Worm (Caenorhabditis elegans) whole organism, late embryonic: Measurements from ENCODE around the gene dhhc-14.

Source experiments
- ama-1 ChIP-seq: fragments of 150-350 bp; optimal IDR thresholded peaks from 2 replicates; lab custom pipeline; 2014
- ceh-2 ChIP-seq: sonication (generic microtip); optimal IDR thresholded peaks from 2 replicates; lab custom pipeline; 2016; ENCODE audit warnings: missing genotype, missing genetic modification characterization, missing compliant biosample characterization
- ceh-22 ChIP-seq: sonication (generic microtip); optimal IDR thresholded peaks from 2 replicates; lab custom pipeline; 2017; ENCODE audit warnings: missing biosample characterization, missing genetic modification characterization
- ceh-31 ChIP-seq: sonication (generic microtip); optimal IDR thresholded peaks from 2 replicates; lab custom pipeline; 2016; ENCODE audit warnings: missing genetic modification characterization, missing compliant biosample characterization
- fkh-10 ChIP-seq: fragments of 150-350 bp; optimal IDR thresholded peaks from 2 replicates; lab custom pipeline; 2014; ENCODE audit warnings: missing biosample characterization, missing genetic modification reagents, missing genetic modification characterization
- mec-3 ChIP-seq: sonication (generic microtip); optimal IDR thresholded peaks from 2 replicates; lab custom pipeline; 2016; ENCODE audit warnings: borderline replicate concordance, missing genetic modification characterization, missing compliant biosample characterization
- nfya-1 ChIP-seq: sonication (generic microtip); optimal IDR thresholded peaks from 2 replicates; lab custom pipeline; 2017; ENCODE audit warnings: missing genetic modification characterization, mild to moderate bottlenecking, missing compliant biosample characterization, antibody characterized with exemption, moderate library complexity
- rnt-1 ChIP-seq: sonication (generic microtip); optimal IDR thresholded peaks from 2 replicates; lab custom pipeline; 2016; ENCODE audit warnings: missing genetic modification characterization, missing compliant biosample characterization
- unc-42 ChIP-seq: sonication (generic microtip); optimal IDR thresholded peaks from 2 replicates; lab custom pipeline; 2016; ENCODE audit warnings: missing genotype, missing genetic modification characterization, missing compliant biosample characterization
- unc-86 ChIP-seq: sonication (generic microtip); optimal IDR thresholded peaks from 2 replicates; lab custom pipeline; 2016; ENCODE audit warnings: missing genetic modification characterization, missing compliant biosample characterization
- zip-5 ChIP-seq: sonication (generic microtip); optimal IDR thresholded peaks from 2 replicates; lab custom pipeline; 2016; ENCODE audit warnings: missing genetic modification characterization, missing compliant biosample characterization

DNA sequence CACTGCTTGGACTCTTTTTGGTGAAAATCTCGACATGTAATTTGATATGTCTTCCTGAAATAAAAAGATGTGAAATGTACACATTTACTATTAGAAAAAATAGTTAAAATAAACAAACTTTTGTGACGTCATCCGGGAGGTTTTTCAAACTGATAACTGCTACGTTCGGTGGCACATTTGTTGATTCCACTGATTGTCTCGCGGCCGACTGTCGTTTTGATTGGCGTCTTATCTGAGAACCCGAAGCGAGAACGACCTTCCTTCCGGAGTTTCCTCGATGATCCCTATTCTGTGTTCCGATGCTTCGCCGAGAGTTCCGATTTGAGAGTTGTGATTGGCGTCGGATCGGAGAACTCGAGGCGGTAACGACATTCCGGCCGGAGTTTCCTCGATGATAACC lies 52.1 kb downstream of the dhhc-14 start:
- TF ChIP-seq mec-3 (tag; lab: Kevin White, UChicago) (no peak), nfya-1 (tag; lab: Kevin White, UChicago) (no peak), zip-5 (tag; lab: Kevin White, UChicago) (no peak), fkh-10 (GFP tag; lab: Kevin White, UChicago) (no peak), ceh-2 (no peak), ama-1 (lab: Kevin White, UChicago) (no peak), ceh-22 (tag; lab: Kevin White, UChicago) (no peak), ceh-31 (tag; lab: Kevin White, UChicago) (no peak), unc-42 (tag; lab: Kevin White, UChicago) (no peak), rnt-1 (tag; lab: Kevin White, UChicago) (no peak), unc-86 (no peak)
